Worm (Caenorhabditis elegans) whole organism, late embryonic: ENCODE results near the gene Y22F5A.11.

Experiments used
- C08G9.2 ChIP-seq: sonication (generic microtip); optimal IDR thresholded peaks from 2 replicates; lab custom pipeline; 2016; ENCODE audit warnings: mild to moderate bottlenecking, missing genetic modification characterization, moderate library complexity, missing compliant biosample characterization
- C38D4.7 ChIP-seq: fragments of 200-800 bp; sonication (Bioruptor generic); optimal IDR thresholded peaks from 2 replicates; lab custom pipeline; 2018; ENCODE audit warnings: mild to moderate bottlenecking, missing genetic modification characterization, moderate library complexity, missing compliant biosample characterization
- F13H6.1 ChIP-seq: sonication (generic microtip); optimal IDR thresholded peaks from 2 replicates; lab custom pipeline; 2016; ENCODE audit warnings: missing genetic modification characterization, missing compliant biosample characterization
- T23F11.4 ChIP-seq: fragments of 200-800 bp; sonication (Bioruptor generic); optimal IDR thresholded peaks from 2 replicates; lab custom pipeline; 2018; ENCODE audit warnings: mild to moderate bottlenecking, missing genetic modification characterization, missing compliant biosample characterization
- Y22D7AL.16 ChIP-seq: sonication (generic microtip); optimal IDR thresholded peaks from 2 replicates; lab custom pipeline; 2016; ENCODE audit warnings: missing genetic modification characterization, missing compliant biosample characterization
- ahr-1 ChIP-seq: sonication (generic microtip); optimal IDR thresholded peaks from 2 replicates; lab custom pipeline; 2016; ENCODE audit warnings: missing genetic modification characterization, missing compliant biosample characterization
- ceh-18 ChIP-seq: sonication (generic microtip); optimal IDR thresholded peaks from 2 replicates; lab custom pipeline; 2016; ENCODE audit warnings: missing genetic modification characterization, missing compliant biosample characterization
- ceh-19 ChIP-seq: fragments of 200-800 bp; sonication (Bioruptor generic); optimal IDR thresholded peaks from 2 replicates; lab custom pipeline; 2018; ENCODE audit warnings: mild to moderate bottlenecking, missing genetic modification characterization, missing compliant biosample characterization
- ceh-30 ChIP-seq: fragments of 150-350 bp; optimal IDR thresholded peaks from 2 replicates; lab custom pipeline; 2014; ENCODE audit warnings: missing biosample characterization, missing genetic modification characterization
- ceh-31 ChIP-seq: sonication (generic microtip); optimal IDR thresholded peaks from 2 replicates; lab custom pipeline; 2016; ENCODE audit warnings: missing genetic modification characterization, missing compliant biosample characterization
- ceh-34 ChIP-seq: sonication (generic microtip); optimal IDR thresholded peaks from 2 replicates; lab custom pipeline; 2016; ENCODE audit warnings: mild to moderate bottlenecking, missing genetic modification characterization, missing compliant biosample characterization
- ceh-48 ChIP-seq: sonication (generic microtip); optimal IDR thresholded peaks from 2 replicates; lab custom pipeline; 2016; ENCODE audit warnings: missing genetic modification characterization, inconsistent platforms, missing compliant biosample characterization
- ceh-6 ChIP-seq: fragments of 200-800 bp; sonication (Bioruptor generic); optimal IDR thresholded peaks from 2 replicates; lab custom pipeline; 2018; ENCODE audit warnings: mild to moderate bottlenecking, missing genetic modification characterization, missing compliant biosample characterization
- che-1 ChIP-seq: sonication (generic microtip); optimal IDR thresholded peaks from 2 replicates; lab custom pipeline; 2016; ENCODE audit warnings: mild to moderate bottlenecking, missing genetic modification characterization, missing compliant biosample characterization
- dve-1 ChIP-seq: sonication (generic microtip); optimal IDR thresholded peaks from 2 replicates; lab custom pipeline; 2017; ENCODE audit warnings: antibody characterized with exemption, mild to moderate bottlenecking, missing genetic modification characterization, missing compliant biosample characterization
- elt-2 ChIP-seq: sonication (generic microtip); optimal IDR thresholded peaks from 2 replicates; lab custom pipeline; 2016; ENCODE audit warnings: missing genetic modification reagents, missing genetic modification characterization, missing compliant biosample characterization
- elt-4 ChIP-seq: sonication (generic microtip); optimal IDR thresholded peaks from 2 replicates; lab custom pipeline; 2016; ENCODE audit warnings: missing genetic modification characterization, missing compliant biosample characterization
- ets-4 ChIP-seq: sonication (generic microtip); optimal IDR thresholded peaks from 2 replicates; lab custom pipeline; 2016; ENCODE audit warnings: missing genetic modification characterization, missing compliant biosample characterization
- fax-1 ChIP-seq: sonication (generic microtip); optimal IDR thresholded peaks from 2 replicates; lab custom pipeline; 2016; ENCODE audit warnings: missing genotype, missing genetic modification characterization, missing compliant biosample characterization
- fkh-10 ChIP-seq: fragments of 150-350 bp; optimal IDR thresholded peaks from 2 replicates; lab custom pipeline; 2014; ENCODE audit warnings: missing biosample characterization, missing genetic modification reagents, missing genetic modification characterization
- fkh-6 ChIP-seq: sonication (generic microtip); optimal IDR thresholded peaks from 2 replicates; lab custom pipeline; 2016; ENCODE audit warnings: missing genetic modification characterization, missing compliant biosample characterization
- gmeb-2 ChIP-seq: sonication (generic microtip); optimal IDR thresholded peaks from 2 replicates; lab custom pipeline; 2016; ENCODE audit warnings: missing genetic modification characterization, inconsistent platforms, missing compliant biosample characterization
- hlh-15 ChIP-seq: sonication (generic microtip); optimal IDR thresholded peaks from 2 replicates; lab custom pipeline; 2016; ENCODE audit warnings: missing genetic modification characterization, missing compliant biosample characterization
- hlh-6 ChIP-seq: sonication (generic microtip); optimal IDR thresholded peaks from 2 replicates; lab custom pipeline; 2016; ENCODE audit warnings: missing genotype, missing genetic modification characterization, missing compliant biosample characterization
- hlh-8 ChIP-seq: sonication (generic microtip); optimal IDR thresholded peaks from 2 replicates; lab custom pipeline; 2016; ENCODE audit warnings: missing genotype, missing genetic modification characterization, missing compliant biosample characterization
- lin-11 ChIP-seq: fragments of 200-800 bp; sonication (Bioruptor generic); optimal IDR thresholded peaks from 2 replicates; lab custom pipeline; 2018; ENCODE audit warnings: mild to moderate bottlenecking, missing genetic modification characterization, missing compliant biosample characterization
- madf-2 ChIP-seq: sonication (generic microtip); optimal IDR thresholded peaks from 2 replicates; lab custom pipeline; 2017; ENCODE audit warnings: missing genetic modification characterization, missing compliant biosample characterization
- nfya-1 ChIP-seq: sonication (generic microtip); optimal IDR thresholded peaks from 2 replicates; lab custom pipeline; 2017; ENCODE audit warnings: missing genetic modification characterization, mild to moderate bottlenecking, missing compliant biosample characterization, antibody characterized with exemption, moderate library complexity
- nhr-11 ChIP-seq: fragments of 150-350 bp; optimal IDR thresholded peaks from 2 replicates; lab custom pipeline; 2014; ENCODE audit warnings: missing biosample characterization, missing genetic modification characterization
- nhr-232 ChIP-seq: sonication (generic microtip); optimal IDR thresholded peaks from 2 replicates; lab custom pipeline; 2016; ENCODE audit warnings: missing genetic modification characterization, missing compliant biosample characterization
- npax-4 ChIP-seq: sonication (generic microtip); optimal IDR thresholded peaks from 2 replicates; lab custom pipeline; 2016; ENCODE audit warnings: missing genetic modification characterization, missing compliant biosample characterization
- pag-3 ChIP-seq: sonication (generic microtip); optimal IDR thresholded peaks from 2 replicates; lab custom pipeline; 2016; ENCODE audit warnings: missing compliant biosample characterization, missing genetic modification characterization, borderline replicate concordance
- pax-1 ChIP-seq: fragments of 150-350 bp; optimal IDR thresholded peaks from 2 replicates; lab custom pipeline; 2014; ENCODE audit warnings: missing biosample characterization, missing genetic modification characterization
- pha-2 ChIP-seq: sonication (generic microtip); optimal IDR thresholded peaks from 2 replicates; lab custom pipeline; 2017; ENCODE audit warnings: mild to moderate bottlenecking, missing genetic modification characterization, missing compliant biosample characterization
- sox-2 ChIP-seq: fragments of 200-800 bp; sonication (Bioruptor generic); IDR thresholded peaks from 2 replicates; pipeline ENCODE4 v1.3.6; 2022; ENCODE audit warnings: missing genetic modification reagents, missing genetic modification characterization, missing compliant biosample characterization
- syd-9 ChIP-seq: sonication (generic microtip); optimal IDR thresholded peaks from 2 replicates; lab custom pipeline; 2016; ENCODE audit warnings: mild to moderate bottlenecking, missing genetic modification characterization, moderate library complexity, missing compliant biosample characterization
- tbx-7 ChIP-seq: sonication (generic microtip); optimal IDR thresholded peaks from 2 replicates; lab custom pipeline; 2016; ENCODE audit warnings: missing genotype, missing genetic modification characterization, missing compliant biosample characterization
- unc-3 ChIP-seq, 2 experiments: fragments of 200-800 bp in 1 of 2; sonication (Bioruptor generic) in 1 of 2; sonication (generic microtip) in 1 of 2; conservative IDR thresholded peaks in 1 of 2; optimal IDR thresholded peaks in 1 of 2; 2 replicates each; pipeline versions ENCODE4 v1.3.6 to Lab custom; 2016 to 2022; ENCODE audit warnings: missing compliant biosample characterization in 2 of 2, missing genetic modification characterization in 2 of 2, missing genetic modification reagents in 1 of 2
- zip-5 ChIP-seq: sonication (generic microtip); optimal IDR thresholded peaks from 2 replicates; lab custom pipeline; 2016; ENCODE audit warnings: missing genetic modification characterization, missing compliant biosample characterization

Y22F5A.11 gene

DNA sequence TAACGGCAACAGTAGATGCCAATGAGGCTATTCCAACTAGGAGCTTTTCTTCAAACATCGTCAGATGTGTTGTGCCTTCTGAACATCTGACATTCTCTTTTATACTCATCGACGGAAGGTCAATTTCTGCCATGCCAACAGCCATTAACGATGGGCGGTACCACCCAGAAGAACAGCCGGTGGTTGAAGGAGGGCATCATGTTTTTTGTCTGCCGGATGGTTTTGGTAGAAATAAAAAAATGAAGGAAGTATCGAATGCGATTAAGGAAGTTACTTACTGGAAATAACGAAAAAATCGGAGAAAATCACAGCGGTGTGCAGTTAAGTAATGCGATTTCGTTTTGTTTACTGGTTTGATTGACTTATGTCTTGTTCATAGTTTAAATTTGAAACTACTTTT is 19.1 kb upstream of the Y22F5A.11 start, which contains the start of gene col-150:
Gene col-150, minus strand, starts transcription at position 101 of the 400 bp plus-strand sequence.
- TF ChIP-seq fkh-10 (GFP tag; lab: Kevin White, UChicago): no peak
- no peak for TF ChIP-seq gmeb-2
- no peak for TF ChIP-seq elt-2 (tag; lab: Kevin White, UChicago)
- no peak for TF ChIP-seq hlh-8 (tag; lab: Kevin White, UChicago)
- no peak for TF ChIP-seq ceh-48 (tag; lab: Kevin White, UChicago)
- TF ChIP-seq, all 69 proteins: peak for 0

DNA sequence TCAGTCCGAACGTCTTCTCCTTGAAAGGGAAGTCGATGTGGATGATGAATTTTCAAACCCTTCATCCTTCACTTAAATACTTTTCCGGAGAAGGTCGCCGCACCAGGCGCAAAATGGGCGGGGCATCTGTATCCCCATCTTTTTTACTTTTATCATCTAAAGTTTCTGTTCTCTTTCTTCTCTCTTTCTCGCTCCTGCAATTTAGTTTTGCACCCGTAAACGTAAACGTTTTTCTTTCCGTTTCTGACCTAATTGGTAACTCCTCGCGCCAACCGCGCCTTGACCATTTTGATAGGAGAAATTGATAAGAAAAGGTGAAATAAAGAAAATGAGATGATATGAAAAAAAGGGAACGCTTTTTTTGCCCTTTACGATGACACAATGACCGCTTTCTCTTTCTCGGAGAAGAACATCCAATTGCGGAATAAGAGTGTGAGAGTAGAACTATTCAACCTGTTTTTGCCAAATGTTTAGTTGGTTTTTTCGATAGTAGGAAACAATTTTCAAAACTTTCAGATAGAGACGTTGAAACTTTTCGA is 17.4 kb upstream of the Y22F5A.11 start, which contains the start of gene col-149:
Gene col-149, minus strand, starts transcription at position 51 of the 539 bp plus-strand sequence.
- TF ChIP-seq ets-4 (tag; lab: Kevin White, UChicago): no peak
- no peak for TF ChIP-seq ceh-6 (GFP tag; lab: Kevin White, UChicago)
- TF ChIP-seq ceh-48 (tag; lab: Kevin White, UChicago): no peak
- no peak for TF ChIP-seq tbx-7 (tag; lab: Kevin White, UChicago)
- TF ChIP-seq ceh-30 (tag; lab: Kevin White, UChicago): no peak
- no peak for TF ChIP-seq lin-11 (tag; lab: Kevin White, UChicago)
- no peak for TF ChIP-seq fkh-10 (GFP tag; lab: Kevin White, UChicago)
- TF ChIP-seq madf-2: no peak
- TF ChIP-seq ceh-31 (tag; lab: Kevin White, UChicago): no peak
- TF ChIP-seq T23F11.4 (GFP tag; lab: Kevin White, UChicago): no peak
- no peak for TF ChIP-seq hlh-15 (tag; lab: Kevin White, UChicago)
- no peak for TF ChIP-seq unc-3 (GFP tag; conservative IDR thresholded peaks at IDR 0.05; lab: Robert Waterston, UW)
- TF ChIP-seq unc-3 (tag; optimal IDR thresholded peaks at IDR 0.05; lab: Kevin White, UChicago): no peak
- TF ChIP-seq nhr-232: no peak
- TF ChIP-seq ceh-34 (tag; lab: Kevin White, UChicago): no peak
- no peak for TF ChIP-seq pax-1 (tag; lab: Kevin White, UChicago)
- TF ChIP-seq ceh-18 (tag; lab: Kevin White, UChicago): no peak
- TF ChIP-seq pha-2 (tag; lab: Kevin White, UChicago): no peak
- no peak for TF ChIP-seq npax-4 (tag; lab: Kevin White, UChicago)
- TF ChIP-seq F13H6.1 (tag; lab: Kevin White, UChicago): no peak
- no peak for TF ChIP-seq ahr-1 (tag; lab: Kevin White, UChicago)

DNA sequence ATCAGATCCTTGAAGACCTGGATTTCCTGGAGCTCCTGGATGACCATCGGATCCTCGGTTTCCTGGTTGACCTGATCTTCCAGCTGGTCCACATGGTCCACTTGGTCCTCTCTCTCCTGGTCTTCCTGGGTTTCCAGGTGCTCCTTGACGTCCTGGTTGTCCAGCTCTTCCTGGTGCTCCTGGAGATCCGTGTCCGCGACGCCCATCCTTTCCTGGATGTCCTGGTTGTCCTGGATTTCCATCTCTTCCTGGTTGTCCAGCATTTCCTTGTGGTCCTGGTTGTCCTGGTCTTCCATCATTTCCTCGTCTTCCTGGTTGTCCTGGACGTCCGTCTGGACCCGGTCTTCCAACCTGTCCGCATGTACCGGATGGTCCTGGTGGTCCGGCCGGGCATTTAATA is 16.4 kb upstream of the Y22F5A.11 start:
- no peak for TF ChIP-seq sox-2 (GFP tag; lab: Robert Waterston, UW)

DNA sequence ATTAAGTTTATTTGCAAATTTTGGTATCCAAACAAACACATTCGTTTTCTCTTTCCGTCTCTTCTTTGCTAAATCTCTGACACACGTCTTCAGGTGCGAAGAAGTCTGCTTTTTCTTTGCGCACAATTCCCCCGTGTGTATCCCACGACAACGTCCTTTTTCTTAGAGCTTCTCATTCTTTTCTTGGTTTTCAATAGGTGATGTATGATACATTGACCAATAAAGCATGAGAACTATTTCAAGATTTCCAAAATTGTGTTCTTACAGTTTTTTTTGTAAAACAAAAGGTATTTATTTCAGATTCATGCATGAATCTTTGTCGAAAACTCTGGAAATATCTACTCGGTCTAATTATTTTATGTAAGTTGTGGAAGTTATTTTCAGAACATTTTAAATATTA is 14.3 kb upstream of the Y22F5A.11 start, which contains the start of gene B0024.15:
Gene B0024.15, plus strand, starts transcription at position 301 of the 400 bp plus-strand sequence.
- TF ChIP-seq pha-2 (tag; lab: Kevin White, UChicago) (no peak), dve-1 (tag; lab: Kevin White, UChicago) (no peak), ahr-1 (tag; lab: Kevin White, UChicago) (no peak), syd-9 (no peak), che-1 (tag; lab: Kevin White, UChicago) (no peak), C38D4.7 (GFP tag; lab: Kevin White, UChicago) (no peak), zip-5 (tag; lab: Kevin White, UChicago) (no peak), elt-4 (tag; lab: Kevin White, UChicago) (no peak), C08G9.2 (tag; lab: Kevin White, UChicago) (no peak)

DNA sequence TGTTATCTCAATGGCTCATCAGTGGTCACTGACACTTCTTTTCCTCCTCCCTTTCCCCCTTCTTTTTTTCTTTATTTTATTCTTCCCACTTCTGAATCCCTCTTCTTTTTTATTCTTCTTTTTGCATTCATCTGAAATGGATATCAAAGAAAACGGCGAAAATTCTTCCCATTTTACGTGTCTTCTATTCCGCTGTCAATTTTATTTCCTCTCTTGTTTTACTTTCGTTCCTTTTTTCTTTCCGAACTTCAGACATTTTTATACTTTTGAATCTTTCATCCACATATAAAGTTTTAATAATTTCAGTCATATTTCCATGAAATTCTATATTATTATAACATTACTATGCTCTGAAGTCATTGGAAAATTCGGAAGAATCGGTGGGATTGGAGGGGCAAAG is 11.8 kb upstream of the Y22F5A.11 start, which contains the start of gene B0024.3:
Gene B0024.3, plus strand, starts transcription at position 301 of the 400 bp plus-strand sequence.
- TF ChIP-seq ceh-19 (GFP tag; lab: Kevin White, UChicago): no peak
- no peak for TF ChIP-seq fax-1 (tag; lab: Kevin White, UChicago)
- TF ChIP-seq hlh-15 (tag; lab: Kevin White, UChicago): no peak
- TF ChIP-seq pax-1 (tag; lab: Kevin White, UChicago): no peak
- TF ChIP-seq pag-3 (tag; lab: Kevin White, UChicago): no peak
- no peak for TF ChIP-seq fkh-6 (tag; lab: Kevin White, UChicago)
- TF ChIP-seq nhr-11 (tag; lab: Kevin White, UChicago): no peak
- no peak for TF ChIP-seq nfya-1
- no peak for TF ChIP-seq hlh-6 (tag; lab: Kevin White, UChicago)
- TF ChIP-seq Y22D7AL.16 (tag; lab: Kevin White, UChicago): no peak
